Worm (Caenorhabditis elegans) whole organism, L3 larva: ENCODE measurements around the gene arl-8.

Experiments
- nhr-28 ChIP-seq: fragments of 150-350 bp; optimal IDR thresholded peaks from 2 replicates; lab custom pipeline; 2014; ENCODE audit warnings: missing biosample characterization, missing genetic modification characterization
- snpc-4 ChIP-seq: fragments of 150-350 bp; optimal IDR thresholded peaks from 2 replicates; lab custom pipeline; 2014; ENCODE audit warnings: missing biosample characterization, missing genetic modification characterization
- ztf-4 ChIP-seq: fragments of 150-350 bp; optimal IDR thresholded peaks from 2 replicates; lab custom pipeline; 2014; ENCODE audit warnings: missing biosample characterization, missing genetic modification characterization

DNA sequence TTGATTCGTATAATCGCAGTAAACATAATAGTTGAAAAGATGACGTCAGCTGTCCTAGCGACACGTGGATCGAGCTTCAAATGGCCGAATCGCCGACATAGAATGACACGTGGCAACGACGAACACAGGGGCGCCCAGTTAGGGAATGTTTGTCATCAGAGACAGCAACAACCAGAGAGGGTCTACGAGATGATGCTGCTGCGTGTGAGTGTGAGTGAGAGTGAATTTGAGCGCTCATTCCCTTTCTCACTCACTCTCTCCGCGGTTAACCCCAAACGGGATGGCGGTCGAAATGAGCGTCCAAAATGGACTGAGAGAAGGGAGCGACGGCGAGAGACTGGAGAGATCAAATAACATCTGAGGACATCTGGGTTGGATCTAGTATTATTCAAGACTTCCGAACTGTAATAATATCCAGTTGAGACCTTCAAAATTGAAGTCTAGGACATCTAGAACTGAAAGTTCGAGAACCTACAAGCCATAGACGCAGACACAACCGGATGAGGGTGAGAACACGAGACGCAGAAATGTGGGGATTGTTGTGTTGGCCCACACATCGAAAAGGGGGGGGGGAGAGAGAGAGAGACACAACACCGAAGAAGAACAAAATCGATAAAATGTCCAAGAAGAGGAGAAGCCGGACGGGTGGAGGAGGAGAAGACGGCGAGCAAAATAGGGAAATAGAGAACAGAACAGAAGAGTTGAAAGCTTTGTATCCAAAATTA, 3.9 kb upstream of the arl-8 start:
- peak; percentile 28 for TF ChIP-seq ztf-4 (tag; lab: Kevin White, UChicago)
- no peak for TF ChIP-seq snpc-4 (tag; lab: Kevin White, UChicago)
- no peak for TF ChIP-seq nhr-28
